Worm (Caenorhabditis elegans) whole organism, L4/young adult: Measurements from ENCODE around the gene twk-4.

Source experiments
- W03F9.2 ChIP-seq: fragments of 150-350 bp; optimal IDR thresholded peaks from 2 replicates; lab custom pipeline; 2014; ENCODE audit warnings: missing biosample characterization, missing genetic modification characterization
- dao-5 ChIP-seq: sonication (generic microtip); optimal IDR thresholded peaks from 2 replicates; lab custom pipeline; 2016; ENCODE audit warnings: missing genotype, missing genetic modification characterization, moderate library complexity, missing compliant biosample characterization
- him-1 ChIP-seq: sonication (generic microtip); optimal IDR thresholded peaks from 2 replicates; lab custom pipeline; 2016; ENCODE audit warnings: missing genotype, missing genetic modification reagents, missing genetic modification characterization, missing compliant biosample characterization

DNA sequence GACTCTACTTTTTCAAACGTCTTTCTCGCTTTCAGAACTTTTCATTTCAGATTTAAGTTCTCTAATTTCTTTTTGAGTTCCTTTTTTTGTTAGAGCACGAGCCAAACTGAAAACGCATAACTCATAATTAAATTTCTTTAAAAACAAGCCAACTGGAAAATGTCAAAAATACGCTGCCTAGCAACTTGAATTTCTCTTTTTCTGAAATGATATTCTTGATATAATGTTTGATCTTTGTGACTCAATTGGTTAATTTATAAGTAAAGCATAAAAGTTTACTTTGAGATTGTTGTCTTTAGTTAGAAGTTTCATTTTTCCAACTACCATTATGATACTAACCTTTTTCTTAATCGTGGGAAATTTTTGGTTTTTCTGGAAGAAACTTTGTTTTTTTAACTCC, 53.0 kb downstream of the twk-4 start:
- no peak for TF ChIP-seq W03F9.2 (tag; lab: Kevin White, UChicago)
- no peak for TF ChIP-seq him-1 (tag; lab: Kevin White, UChicago)
- TF ChIP-seq dao-5, result no peak
